Worm (Caenorhabditis elegans) whole organism, young adult: ENCODE data around the gene hil-4.

Experiments used
- B0019.2 ChIP-seq: fragments of 200-800 bp; sonication (Bioruptor generic); conservative IDR thresholded peaks from 2 replicates; pipeline ENCODE4 v1.3.6; 2022; ENCODE audit warnings: missing genetic modification reagents, missing genetic modification characterization, missing compliant biosample characterization
- C06A6.2 ChIP-seq: fragments of 200-800 bp; sonication (Bioruptor generic); conservative IDR thresholded peaks from 2 replicates; pipeline ENCODE4 v1.3.6; 2022; ENCODE audit warnings: missing genetic modification characterization, missing compliant biosample characterization
- C17E4.6 ChIP-seq: fragments of 200-800 bp; sonication (Bioruptor generic); IDR thresholded peaks from 2 replicates; pipeline ENCODE4 v1.3.6; 2022; ENCODE audit warnings: missing genetic modification reagents, missing genetic modification characterization, missing compliant biosample characterization
- F39B2.1 ChIP-seq: fragments of 200-800 bp; sonication (Bioruptor generic); IDR thresholded peaks from 2 replicates; pipeline ENCODE4 v1.3.6; 2022; ENCODE audit warnings: missing genetic modification reagents, missing genetic modification characterization, missing compliant biosample characterization
- F49E8.2 ChIP-seq: sonication (generic microtip); optimal IDR thresholded peaks from 3 replicates; lab custom pipeline; 2017; ENCODE audit warnings: missing genetic modification characterization, mild to moderate bottlenecking, missing compliant biosample characterization, antibody characterized with exemption, moderate library complexity; ENCODE audit not compliant: insufficient read depth
- Y53G8AR.9 ChIP-seq: fragments of 200-800 bp; sonication (Bioruptor generic); conservative IDR thresholded peaks from 2 replicates; pipeline ENCODE4 v1.3.6; 2022; ENCODE audit warnings: missing genetic modification reagents, missing genetic modification characterization, missing compliant biosample characterization
- Y56A3A.18 ChIP-seq: fragments of 200-800 bp; sonication (Bioruptor generic); IDR thresholded peaks from 2 replicates; pipeline ENCODE4 v1.3.6; 2022; ENCODE audit warnings: missing genetic modification reagents, missing genetic modification characterization, missing compliant biosample characterization
- Y67H2A.10 ChIP-seq: fragments of 200-800 bp; sonication (Bioruptor generic); conservative IDR thresholded peaks from 2 replicates; pipeline ENCODE4 v1.3.6; 2022; ENCODE audit warnings: missing genetic modification reagents, missing genetic modification characterization, missing compliant biosample characterization
- Y79H2A.3 ChIP-seq: fragments of 200-800 bp; sonication (Bioruptor generic); conservative IDR thresholded peaks from 2 replicates; pipeline ENCODE4 v1.3.6; 2022; ENCODE audit warnings: missing genetic modification reagents, missing genetic modification characterization, missing compliant biosample characterization
- Y95B8A.8 ChIP-seq: fragments of 200-800 bp; sonication (Bioruptor generic); IDR thresholded peaks from 2 replicates; pipeline ENCODE4 v1.3.6; 2022; ENCODE audit warnings: missing genetic modification reagents, missing genetic modification characterization, missing compliant biosample characterization
- akir-1 ChIP-seq: fragments of 200-800 bp; sonication (Bioruptor generic); optimal IDR thresholded peaks from 2 replicates; lab custom pipeline; 2018; ENCODE audit warnings: mild to moderate bottlenecking, missing genetic modification characterization, moderate library complexity, missing compliant biosample characterization
- aptf-3 ChIP-seq: fragments of 200-800 bp; sonication (Bioruptor generic); IDR thresholded peaks from 2 replicates; pipeline ENCODE4 v1.3.6; 2022; ENCODE audit warnings: missing genetic modification characterization, missing compliant biosample characterization
- athp-1 ChIP-seq: sonication (generic microtip); optimal IDR thresholded peaks from 2 replicates; lab custom pipeline; 2017; ENCODE audit warnings: mild to moderate bottlenecking, missing genetic modification characterization, missing compliant biosample characterization
- attf-3 ChIP-seq: fragments of 200-800 bp; sonication (Bioruptor generic); conservative IDR thresholded peaks from 2 replicates; pipeline ENCODE4 v1.3.6; 2022; ENCODE audit warnings: missing genetic modification reagents, missing genetic modification characterization, missing compliant biosample characterization
- attf-6 ChIP-seq: fragments of 200-800 bp; sonication (Bioruptor generic); IDR thresholded peaks from 2 replicates; pipeline ENCODE4 v1.3.6; 2022; ENCODE audit warnings: missing genetic modification reagents, missing genetic modification characterization, missing compliant biosample characterization
- bed-2 ChIP-seq: fragments of 200-800 bp; sonication (Bioruptor generic); IDR thresholded peaks from 2 replicates; pipeline ENCODE4 v1.3.6; 2022; ENCODE audit warnings: missing genetic modification reagents, missing genetic modification characterization, missing compliant biosample characterization
- cebp-1 ChIP-seq, 2 experiments: fragments of 200-800 bp in 1 of 2; sonication (Bioruptor generic) in 1 of 2; sonication (generic microtip) in 1 of 2; IDR thresholded peaks in 1 of 2; optimal IDR thresholded peaks in 1 of 2; 2 replicates each; pipeline versions ENCODE4 v1.3.6 to Lab custom; 2017 to 2022; ENCODE audit warnings: missing compliant biosample characterization in 2 of 2, missing genetic modification characterization in 2 of 2, mild to moderate bottlenecking in 1 of 2, missing genetic modification reagents in 1 of 2, moderate library complexity in 1 of 2
- ceh-79 ChIP-seq: sonication (generic microtip); optimal IDR thresholded peaks from 2 replicates; lab custom pipeline; 2017; ENCODE audit warnings: mild to moderate bottlenecking, missing genetic modification characterization, missing compliant biosample characterization
- die-1 ChIP-seq: sonication (generic microtip); optimal IDR thresholded peaks from 2 replicates; lab custom pipeline; 2016; ENCODE audit warnings: missing genotype, mild to moderate bottlenecking, missing genetic modification characterization, missing compliant biosample characterization
- dpff-1 ChIP-seq: sonication (generic microtip); optimal IDR thresholded peaks from 2 replicates; lab custom pipeline; 2017; ENCODE audit warnings: mild to moderate bottlenecking, missing genetic modification characterization, missing compliant biosample characterization
- egrh-3 ChIP-seq: fragments of 200-800 bp; sonication (Bioruptor generic); IDR thresholded peaks from 2 replicates; pipeline ENCODE4 v1.3.6; 2022; ENCODE audit warnings: missing genetic modification reagents, missing genetic modification characterization, missing compliant biosample characterization
- gei-17 ChIP-seq: fragments of 200-800 bp; sonication (Bioruptor generic); optimal IDR thresholded peaks from 2 replicates; lab custom pipeline; 2018; ENCODE audit warnings: mild to moderate bottlenecking, missing genetic modification characterization, missing compliant biosample characterization
- hmg-1.2 ChIP-seq: fragments of 200-800 bp; sonication (Bioruptor generic); IDR thresholded peaks from 2 replicates; pipeline ENCODE4 v1.3.6; 2022; ENCODE audit warnings: missing genetic modification reagents, missing genetic modification characterization, missing compliant biosample characterization
- lag-1 ChIP-seq: fragments of 200-800 bp; sonication (Bioruptor generic); IDR thresholded peaks from 2 replicates; pipeline ENCODE4 v1.3.6; 2022; ENCODE audit warnings: missing genetic modification reagents, missing genetic modification characterization, missing compliant biosample characterization
- lin-54 ChIP-seq: fragments of 200-800 bp; sonication (Bioruptor generic); optimal IDR thresholded peaks from 2 replicates; lab custom pipeline; 2018; ENCODE audit warnings: mild to moderate bottlenecking, missing genetic modification characterization, missing compliant biosample characterization
- nhr-80 ChIP-seq: sonication (generic microtip); optimal IDR thresholded peaks from 2 replicates; lab custom pipeline; 2016; ENCODE audit warnings: missing genetic modification characterization, missing compliant biosample characterization
- nhr-90 ChIP-seq: sonication (generic microtip); optimal IDR thresholded peaks from 2 replicates; lab custom pipeline; 2016; ENCODE audit warnings: missing genotype, mild to moderate bottlenecking, missing genetic modification characterization, missing compliant biosample characterization
- sea-2 ChIP-seq: fragments of 200-800 bp; sonication (Bioruptor generic); IDR thresholded peaks from 2 replicates; pipeline ENCODE4 v1.3.6; 2022; ENCODE audit warnings: missing genetic modification characterization, missing compliant biosample characterization
- somi-1 ChIP-seq: fragments of 200-800 bp; sonication (Bioruptor generic); optimal IDR thresholded peaks from 2 replicates; lab custom pipeline; 2018; ENCODE audit warnings: mild to moderate bottlenecking, missing genetic modification characterization, missing compliant biosample characterization
- tlf-1 ChIP-seq: fragments of 200-800 bp; sonication (Bioruptor generic); optimal IDR thresholded peaks from 2 replicates; lab custom pipeline; 2018; ENCODE audit warnings: mild to moderate bottlenecking, missing genetic modification characterization, missing compliant biosample characterization
- xnd-1 ChIP-seq: sonication (generic microtip); optimal IDR thresholded peaks from 2 replicates; lab custom pipeline; 2016; ENCODE audit warnings: missing genotype, missing genetic modification reagents, missing genetic modification characterization, missing compliant biosample characterization
- zfh-2 ChIP-seq: fragments of 200-800 bp; sonication (Bioruptor generic); conservative IDR thresholded peaks from 2 replicates; pipeline ENCODE4 v1.3.6; 2022; ENCODE audit warnings: missing genetic modification reagents, missing genetic modification characterization, missing compliant biosample characterization
- ztf-18 ChIP-seq: sonication (generic microtip); optimal IDR thresholded peaks from 2 replicates; lab custom pipeline; 2016; ENCODE audit warnings: missing genotype, mild to moderate bottlenecking, missing genetic modification characterization, missing compliant biosample characterization
- ztf-25 ChIP-seq: fragments of 200-800 bp; sonication (Bioruptor generic); IDR thresholded peaks from 2 replicates; pipeline ENCODE4 v1.3.6; 2022; ENCODE audit warnings: missing genetic modification reagents, missing genetic modification characterization, missing compliant biosample characterization

hil-4 gene

DNA sequence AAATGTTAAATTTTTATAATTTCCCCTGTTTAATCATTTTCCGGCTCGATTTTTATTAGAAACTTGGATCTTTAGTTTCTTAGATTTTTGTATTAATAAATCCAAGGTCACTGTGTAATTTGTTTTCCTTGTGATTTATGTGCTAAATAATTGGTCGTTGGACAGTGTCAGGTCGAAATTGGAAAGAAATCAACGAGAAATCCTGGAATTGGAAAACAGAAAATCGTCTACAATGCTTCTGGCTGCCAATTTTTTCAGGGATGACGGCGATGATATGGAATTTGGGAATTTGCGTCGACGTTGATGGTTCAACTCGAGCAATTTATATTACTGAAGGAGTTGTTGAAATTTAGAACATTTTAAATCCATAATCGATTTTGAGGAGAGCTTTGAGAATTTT, 19.5 kb upstream of the hil-4 start (continued):
- TF ChIP-seq F49E8.2 (tag; lab: Kevin White, UChicago) (no peak), bed-2 (GFP tag; lab: Robert Waterston, UW) (no peak), xnd-1 (tag; lab: Kevin White, UChicago) (no peak), B0019.2 (GFP tag; lab: Robert Waterston, UW) (no peak), die-1 (tag; lab: Kevin White, UChicago) (no peak), C06A6.2 (GFP tag; lab: Robert Waterston, UW) (no peak), lin-54 (GFP tag; lab: Kevin White, UChicago) (peak; percentile 17)

- TF ChIP-seq dpff-1 (tag; lab: Kevin White, UChicago): no peak
- peak; percentile 74 for TF ChIP-seq nhr-80 (tag; lab: Kevin White, UChicago)
Measured at ce11 chrV:4737727-4738126, 16.4 kb upstream of the hil-4 start, which contains the start of gene F39G3.2. TSS of gene F39G3.2 (plus strand) at chrV:4737831.

ce11 chrV:4742190-4742589, 11.9 kb upstream of the hil-4 start, which contains the start of gene ugt-61:
TSS of gene ugt-61 (plus strand) at chrV:4742422.
- TF ChIP-seq ztf-18 (tag; lab: Kevin White, UChicago) (no peak), nhr-80 (tag; lab: Kevin White, UChicago) (peak; percentile 16), aptf-3 (GFP tag; lab: Robert Waterston, UW) (no peak), hmg-1.2 (GFP tag; lab: Robert Waterston, UW) (peak; percentile 51; the same call in 1 of the 2 replicates), Y56A3A.18 (GFP tag; lab: Robert Waterston, UW) (no peak), somi-1 (GFP tag; lab: Kevin White, UChicago) (no peak)

- no peak for TF ChIP-seq lag-1 (GFP tag; lab: Robert Waterston, UW)
- no peak for TF ChIP-seq Y67H2A.10
- no peak for TF ChIP-seq gei-17 (GFP tag; lab: Kevin White, UChicago)
- TF ChIP-seq akir-1 (GFP tag; lab: Kevin White, UChicago): no peak
- no peak for TF ChIP-seq Y53G8AR.9 (GFP tag; lab: Robert Waterston, UW)
- no peak for TF ChIP-seq tlf-1 (GFP tag; lab: Kevin White, UChicago)
Measured at ce11 chrV:4745269-4745668, 8.8 kb upstream of the hil-4 start, which contains the start of gene C18G1.7. TSS of gene C18G1.7 (plus strand) at chrV:4745569.

DNA sequence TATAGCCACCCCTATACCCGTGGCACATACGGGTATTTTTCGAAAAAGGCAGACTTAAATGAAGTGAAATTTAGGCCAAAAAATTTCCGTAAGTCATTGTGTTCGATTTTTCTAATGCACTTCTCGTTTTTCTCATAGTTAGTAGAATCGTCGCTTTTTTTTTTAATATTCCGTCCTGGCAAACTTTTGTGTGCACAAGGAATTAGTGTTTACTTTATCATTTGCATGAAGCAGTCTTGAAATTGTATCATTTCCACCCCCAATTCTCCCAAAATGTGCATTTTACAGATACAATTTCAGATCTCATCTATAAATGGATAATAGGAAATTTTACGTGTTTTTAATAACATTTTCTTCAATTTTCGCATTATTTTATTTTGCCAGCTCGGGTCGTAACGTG, 3.8 kb upstream of the hil-4 start, which contains the start of gene C18G1.6:
Gene C18G1.6 (plus strand): TSS at position 301 of the 400 bp plus-strand sequence.
- TF ChIP-seq nhr-80 (tag; lab: Kevin White, UChicago): no peak
- TF ChIP-seq cebp-1 (GFP tag; IDR thresholded peaks at IDR 0.05; lab: Robert Waterston, UW): no peak
- no peak for TF ChIP-seq cebp-1 (tag; optimal IDR thresholded peaks at IDR 0.05; lab: Kevin White, UChicago)
- TF ChIP-seq tlf-1 (GFP tag; lab: Kevin White, UChicago): no peak
- no peak for TF ChIP-seq xnd-1 (tag; lab: Kevin White, UChicago)
- no peak for TF ChIP-seq nhr-90
- TF ChIP-seq attf-6 (GFP tag; lab: Robert Waterston, UW): no peak

DNA sequence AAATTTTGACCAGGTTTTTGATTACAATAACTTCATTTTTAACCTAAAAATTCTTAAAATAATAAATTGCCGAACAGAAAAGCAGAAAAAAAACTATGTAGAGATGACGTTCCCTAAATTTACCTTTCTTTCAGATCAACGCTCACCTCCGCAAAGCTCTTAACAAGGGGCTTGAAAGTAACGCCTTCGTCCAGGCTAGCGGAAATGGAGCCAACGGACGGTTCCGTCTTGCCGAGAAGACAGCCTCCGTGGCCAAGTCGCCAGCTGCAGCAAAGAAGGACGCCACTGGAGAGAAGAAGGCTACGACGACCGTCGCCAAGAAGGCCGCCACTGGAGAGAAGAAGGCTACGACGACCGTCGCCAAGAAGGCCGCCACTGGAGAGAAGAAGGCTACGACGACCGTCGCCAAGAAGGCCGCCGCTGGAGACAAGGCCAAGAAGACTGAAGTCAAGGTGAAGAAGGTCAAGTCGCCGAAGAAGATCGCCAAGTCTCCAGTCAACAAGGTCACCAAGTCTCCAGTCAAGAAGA, 635 bp downstream of the hil-4 start:
- TF ChIP-seq zfh-2 (GFP tag; lab: Robert Waterston, UW): peak; percentile 87
- TF ChIP-seq C17E4.6 (GFP tag; lab: Robert Waterston, UW): 0 out of 2 replicates have a peak, but pooled peaks have one; percentile 13
- peak; percentile 84 for TF ChIP-seq egrh-3 (GFP tag; lab: Robert Waterston, UW)
- TF ChIP-seq attf-3: no peak
- no peak for TF ChIP-seq ztf-25
- TF ChIP-seq Y79H2A.3 (GFP tag; lab: Robert Waterston, UW): peak; percentile 71
- TF ChIP-seq Y53G8AR.9 (GFP tag; lab: Robert Waterston, UW): peak; percentile 39; the same call in 1 of the 2 replicates
- 0 out of 2 replicates have a peak, but pooled peaks have one; percentile 41 for TF ChIP-seq Y95B8A.8 (GFP tag; lab: Robert Waterston, UW)
- no peak for TF ChIP-seq ceh-79 (tag; lab: Kevin White, UChicago)
- TF ChIP-seq athp-1 (tag; lab: Kevin White, UChicago): no peak
- 0 out of 2 replicates have a peak, but pooled peaks have one; percentile 54 for TF ChIP-seq F39B2.1 (GFP tag; lab: Robert Waterston, UW)
- TF ChIP-seq sea-2: no peak
